Fruit fly (Drosophila melanogaster) whole organism, embryonic: ENCODE measurements around the gene CG42445.
A peak's percentile ranks its signal among the peaks of the same experiment; 100 is the strongest.

Source experiments
- Abd-B ChIP-seq: fragments of 200-800 bp; sonication (Bioruptor generic); optimal IDR thresholded peaks from 2 replicates; lab custom pipeline; 2018; ENCODE audit warnings: missing biosample characterization, mild to moderate bottlenecking, missing genetic modification characterization, moderate library complexity
- Blimp-1 ChIP-seq: fragments of 200-800 bp; sonication (Bioruptor generic); optimal IDR thresholded peaks from 3 replicates; lab custom pipeline; 2018; ENCODE audit warnings: missing biosample characterization, missing genetic modification characterization, mild to moderate bottlenecking, moderate library complexity, missing genetic modification reagents
- CG10959 ChIP-seq: fragments of 200-800 bp; sonication (Bioruptor generic); IDR thresholded peaks from 2 replicates; pipeline ENCODE4 v1.3.6; 2022; ENCODE audit warnings: missing biosample characterization, missing genetic modification characterization
- CG12155 ChIP-seq: fragments of 200-800 bp; sonication (Bioruptor generic); optimal IDR thresholded peaks from 3 replicates; lab custom pipeline; 2016; ENCODE audit warnings: missing biosample characterization, missing genetic modification characterization
- CG1233 ChIP-seq: fragments of 200-800 bp; sonication (Bioruptor generic); optimal IDR thresholded peaks from 4 replicates; lab custom pipeline; 2018; ENCODE audit warnings: missing biosample characterization, mild to moderate bottlenecking, missing genetic modification characterization
- CG16779 ChIP-seq: fragments of 200-800 bp; sonication (Bioruptor generic); IDR thresholded peaks from 2 replicates; pipeline ENCODE4 v1.3.6; 2022; ENCODE audit warnings: missing biosample characterization, missing genetic modification characterization
- CG2116 ChIP-seq: fragments of 200-800 bp; sonication (Bioruptor generic); optimal IDR thresholded peaks from 3 replicates; lab custom pipeline; 2018; ENCODE audit warnings: missing biosample characterization, mild to moderate bottlenecking, missing genetic modification characterization
- CG34376 ChIP-seq: fragments of 200-800 bp; sonication (Bioruptor generic); optimal IDR thresholded peaks from 2 replicates; lab custom pipeline; 2018; ENCODE audit warnings: missing biosample characterization, mild to moderate bottlenecking, missing genetic modification characterization
- CG6683 ChIP-seq: fragments of 200-800 bp; sonication (Bioruptor generic); optimal IDR thresholded peaks from 2 replicates; lab custom pipeline; 2017; ENCODE audit warnings: missing biosample characterization, mild to moderate bottlenecking, missing genetic modification characterization, missing genetic modification reagents
- CG8281 ChIP-seq: fragments of 200-800 bp; sonication (Bioruptor generic); optimal IDR thresholded peaks from 2 replicates; lab custom pipeline; 2018; ENCODE audit warnings: missing biosample characterization, mild to moderate bottlenecking, missing genetic modification characterization, moderate library complexity
- CG8388 ChIP-seq: fragments of 200-800 bp; sonication (Bioruptor generic); optimal IDR thresholded peaks from 2 replicates; lab custom pipeline; 2019; ENCODE audit warnings: missing biosample characterization, mild to moderate bottlenecking, missing genetic modification characterization, moderate library complexity
- CG9727 ChIP-seq: fragments of 200-800 bp; sonication (Bioruptor generic); optimal IDR thresholded peaks from 3 replicates; lab custom pipeline; 2017; ENCODE audit warnings: missing biosample characterization, mild to moderate bottlenecking, missing genetic modification characterization
- CG9817 ChIP-seq: fragments of 200-800 bp; sonication (Bioruptor generic); optimal IDR thresholded peaks from 2 replicates; lab custom pipeline; 2018; ENCODE audit warnings: missing biosample characterization, mild to moderate bottlenecking, missing genetic modification characterization, moderate library complexity
- Dek ChIP-seq: fragments of 200-800 bp; sonication (Bioruptor generic); optimal IDR thresholded peaks from 3 replicates; lab custom pipeline; 2019; ENCODE audit warnings: missing biosample characterization, mild to moderate bottlenecking, missing genetic modification characterization, moderate library complexity
- Dll ChIP-seq: fragments of 200-800 bp; sonication (Bioruptor generic); IDR thresholded peaks from 4 replicates; pipeline ENCODE4 v1.3.6; 2022; ENCODE audit warnings: missing biosample characterization, missing genetic modification characterization; ENCODE audit not compliant: partially characterized antibody
- Drgx ChIP-seq: fragments of 200-800 bp; sonication (Bioruptor generic); IDR thresholded peaks from 2 replicates; pipeline ENCODE4 v1.3.6; 2022; ENCODE audit warnings: missing biosample characterization, missing genetic modification characterization
- Fer2 ChIP-seq: fragments of 200-800 bp; sonication (Bioruptor generic); optimal IDR thresholded peaks from 2 replicates; lab custom pipeline; 2018; ENCODE audit warnings: missing biosample characterization, mild to moderate bottlenecking, missing genetic modification characterization, moderate library complexity
- Hey ChIP-seq: fragments of 200-800 bp; sonication (Bioruptor generic); optimal IDR thresholded peaks from 3 replicates; lab custom pipeline; 2018; ENCODE audit warnings: missing biosample characterization, mild to moderate bottlenecking, missing genetic modification characterization
- Lpt ChIP-seq: fragments of >200 bp; optimal IDR thresholded peaks from 2 replicates; lab custom pipeline; 2018; ENCODE audit warnings: missing biosample characterization, missing genetic modification characterization
- MTF-1 ChIP-seq: fragments of 200-800 bp; sonication (Bioruptor generic); optimal IDR thresholded peaks from 2 replicates; lab custom pipeline; 2018; ENCODE audit warnings: missing biosample characterization, mild to moderate bottlenecking, missing genetic modification characterization, borderline replicate concordance
- Myb ChIP-seq: fragments of 200-800 bp; sonication (Bioruptor generic); optimal IDR thresholded peaks from 2 replicates; lab custom pipeline; 2016; ENCODE audit warnings: missing biosample characterization, missing genetic modification characterization
- Opbp ChIP-seq: fragments of 200-800 bp; sonication (Bioruptor generic); IDR thresholded peaks from 3 replicates; pipeline ENCODE4 v1.3.6; 2022; ENCODE audit warnings: missing biosample characterization, missing genetic modification characterization; ENCODE audit not compliant: partially characterized antibody
- Rfx ChIP-seq: fragments of 200-800 bp; sonication (Bioruptor generic); IDR thresholded peaks from 2 replicates; pipeline ENCODE4 v1.3.6; 2022; ENCODE audit warnings: missing biosample characterization, missing genetic modification characterization
- Ssrp ChIP-seq: fragments of 200-800 bp; sonication (Bioruptor generic); optimal IDR thresholded peaks from 2 replicates; lab custom pipeline; 2018; ENCODE audit warnings: missing biosample characterization, mild to moderate bottlenecking, missing genetic modification characterization, moderate library complexity
- Taf1 ChIP-seq: fragments of 200-800 bp; sonication (Bioruptor generic); IDR thresholded peaks from 2 replicates; pipeline ENCODE4 v1.3.6; 2022; ENCODE audit warnings: missing biosample characterization, missing genetic modification characterization
- abd-A ChIP-seq: fragments of 200-800 bp; sonication (Bioruptor generic); optimal IDR thresholded peaks from 3 replicates; lab custom pipeline; 2019; ENCODE audit warnings: missing biosample characterization, mild to moderate bottlenecking, missing genetic modification characterization, moderate library complexity
- amos ChIP-seq: fragments of 200-800 bp; sonication (Bioruptor generic); IDR thresholded peaks from 2 replicates; pipeline ENCODE4 v1.3.6; 2022; ENCODE audit warnings: missing biosample characterization, missing genetic modification characterization; ENCODE audit not compliant: partially characterized antibody
- ato ChIP-seq: fragments of 200-800 bp; sonication (Bioruptor generic); IDR thresholded peaks from 2 replicates; pipeline ENCODE4 v1.3.6; 2022; ENCODE audit warnings: missing biosample characterization, missing genetic modification characterization; ENCODE audit not compliant: partially characterized antibody
- bsh ChIP-seq, 2 experiments: fragments of 200-800 bp; sonication (Bioruptor generic); optimal IDR thresholded peaks; 2 replicates each; lab custom pipeline; 2017 to 2018; ENCODE audit warnings: mild to moderate bottlenecking in 2 of 2, missing biosample characterization in 2 of 2, missing genetic modification characterization in 2 of 2, moderate library complexity in 1 of 2
- da ChIP-seq: fragments of 200-800 bp; sonication (Bioruptor generic); optimal IDR thresholded peaks from 2 replicates; lab custom pipeline; 2016; ENCODE audit warnings: missing biosample characterization, missing genetic modification characterization
- danr ChIP-seq: fragments of 200-800 bp; sonication (Bioruptor generic); IDR thresholded peaks from 2 replicates; pipeline ENCODE4 v1.3.6; 2022; ENCODE audit warnings: missing biosample characterization, missing genetic modification characterization
- dysf ChIP-seq: fragments of 200-800 bp; sonication (Bioruptor generic); IDR thresholded peaks from 3 replicates; pipeline ENCODE4 v1.3.6; 2022; ENCODE audit warnings: missing biosample characterization, missing genetic modification characterization
- fu2 ChIP-seq: fragments of 200-800 bp; sonication (Bioruptor generic); optimal IDR thresholded peaks from 2 replicates; lab custom pipeline; 2016; ENCODE audit warnings: missing biosample characterization, missing genetic modification characterization
- gsb ChIP-seq: fragments of 200-800 bp; sonication (Bioruptor generic); IDR thresholded peaks from 2 replicates; pipeline ENCODE4 v1.3.6; 2022; ENCODE audit warnings: missing biosample characterization, missing genetic modification characterization
- ind ChIP-seq: fragments of 200-800 bp; sonication (Bioruptor generic); optimal IDR thresholded peaks from 3 replicates; lab custom pipeline; 2016; ENCODE audit warnings: missing biosample characterization, missing genetic modification characterization
- jing ChIP-seq: fragments of 200-800 bp; sonication (Bioruptor generic); optimal IDR thresholded peaks from 2 replicates; lab custom pipeline; 2018; ENCODE audit warnings: missing biosample characterization, mild to moderate bottlenecking, missing genetic modification characterization
- kah ChIP-seq: fragments of 200-800 bp; sonication (Bioruptor generic); optimal IDR thresholded peaks from 2 replicates; lab custom pipeline; 2018; ENCODE audit warnings: missing biosample characterization, mild to moderate bottlenecking, missing genetic modification characterization
- lmd ChIP-seq: fragments of 200-800 bp; sonication (Bioruptor generic); IDR thresholded peaks from 2 replicates; pipeline ENCODE4 v1.3.6; 2022; ENCODE audit warnings: missing biosample characterization, missing genetic modification characterization
- lola ChIP-seq, 3 experiments: fragments of >200 bp in 2 of 3; fragments of 200-800 bp in 1 of 3; sonication (Bioruptor generic) in 1 of 3; optimal IDR thresholded peaks; 2 replicates each; lab custom pipeline; 2017 to 2019; ENCODE audit warnings: missing biosample characterization in 3 of 3, missing genetic modification characterization in 3 of 3, mild to moderate bottlenecking in 1 of 3, moderate library complexity in 1 of 3
- nmo ChIP-seq: fragments of 200-800 bp; sonication (Bioruptor generic); optimal IDR thresholded peaks from 2 replicates; lab custom pipeline; 2018; ENCODE audit warnings: missing biosample characterization, mild to moderate bottlenecking, missing genetic modification characterization, moderate library complexity
- oc ChIP-seq: fragments of 200-800 bp; sonication (Bioruptor generic); optimal IDR thresholded peaks from 2 replicates; lab custom pipeline; 2018; ENCODE audit warnings: missing biosample characterization, mild to moderate bottlenecking, missing genetic modification characterization, moderate library complexity
- pfk ChIP-seq: fragments of 200-800 bp; sonication (Bioruptor generic); optimal IDR thresholded peaks from 2 replicates; lab custom pipeline; 2018; ENCODE audit warnings: missing biosample characterization, mild to moderate bottlenecking, missing genetic modification characterization, moderate library complexity
- pum ChIP-seq: fragments of 200-800 bp; sonication (Bioruptor generic); optimal IDR thresholded peaks from 2 replicates; lab custom pipeline; 2016; ENCODE audit warnings: missing biosample characterization, missing genetic modification characterization
- seq ChIP-seq: fragments of 200-800 bp; sonication (Bioruptor generic); IDR thresholded peaks from 2 replicates; pipeline ENCODE4 v1.3.6; 2022; ENCODE audit warnings: missing biosample characterization, missing genetic modification characterization
- sisA ChIP-seq: fragments of 200-800 bp; sonication (Bioruptor generic); IDR thresholded peaks from 2 replicates; pipeline ENCODE4 v1.3.6; 2022; ENCODE audit warnings: missing biosample characterization, missing genetic modification characterization
- tin ChIP-seq: fragments of 200-800 bp; sonication (Bioruptor generic); optimal IDR thresholded peaks from 3 replicates; lab custom pipeline; 2016; ENCODE audit warnings: missing biosample characterization, missing genetic modification characterization
- toy ChIP-seq: fragments of 200-800 bp; sonication (Bioruptor generic); IDR thresholded peaks from 2 replicates; pipeline ENCODE4 v1.3.6; 2022; ENCODE audit warnings: missing biosample characterization, missing genetic modification characterization
- vnd ChIP-seq: fragments of 200-800 bp; sonication (Bioruptor generic); IDR thresholded peaks from 3 replicates; pipeline ENCODE4 v1.3.6; 2022; ENCODE audit warnings: missing biosample characterization, missing genetic modification characterization; ENCODE audit not compliant: partially characterized antibody
- zen2 ChIP-seq: fragments of 200-800 bp; sonication (Bioruptor generic); IDR thresholded peaks from 3 replicates; pipeline ENCODE4 v1.3.6; 2022; ENCODE audit warnings: missing biosample characterization, missing genetic modification characterization; ENCODE audit not compliant: partially characterized antibody
- zfh1 ChIP-seq: fragments of 200-800 bp; sonication (Bioruptor generic); IDR thresholded peaks from 3 replicates; pipeline ENCODE4 v1.3.6; 2022; ENCODE audit warnings: missing biosample characterization, missing genetic modification characterization
- zfh2 ChIP-seq: fragments of 200-800 bp; sonication (Bioruptor generic); optimal IDR thresholded peaks from 2 replicates; lab custom pipeline; 2016; ENCODE audit warnings: missing biosample characterization, missing genetic modification characterization

CG42445 gene

dm6 chr3L:8121590-8121989 is 37.1 kb downstream of the CG42445 start, which contains the start of gene ldbr (continued):
- TF ChIP-seq pfk (peak; percentile 25), MTF-1 (GFP tag; lab: Kevin White, UChicago) (no peak), CG8388 (GFP tag; lab: Kevin White, UChicago) (no peak), bsh (GFP tag; optimal IDR thresholded peaks at IDR 0.05; lab: Kevin White, UChicago) (no peak), Abd-B (GFP tag; lab: Kevin White, UChicago) (no peak), CG1233 (GFP tag; lab: Kevin White, UChicago) (no peak), Taf1 (GFP tag; lab: Robert Waterston, UW) (no peak), CG10959 (GFP tag; lab: Robert Waterston, UW) (no peak), oc (no peak), Ssrp (tag; lab: Kevin White, UChicago) (no peak), Dek (tag; lab: Kevin White, UChicago) (no peak), CG2116 (GFP tag; lab: Kevin White, UChicago) (peak; percentile 87), Lpt (GFP tag; lab: Kevin White, UChicago) (no peak), Hey (tag; lab: Kevin White, UChicago) (no peak), zfh2 (GFP tag; lab: Kevin White, UChicago) (no peak), CG34376 (GFP tag; lab: Kevin White, UChicago) (peak; percentile 34), da (GFP tag; lab: Kevin White, UChicago) (no peak), Fer2 (tag; lab: Kevin White, UChicago) (no peak), Drgx (no peak), CG9817 (no peak), amos (GFP tag; lab: Robert Waterston, UW) (peak; percentile 50; the same call in 1 of the 2 replicates), kah (GFP tag; lab: Kevin White, UChicago) (no peak), nmo (GFP tag; lab: Kevin White, UChicago) (no peak), dysf (no peak), CG16779 (GFP tag; lab: Robert Waterston, UW) (no peak), pum (GFP tag; lab: Kevin White, UChicago) (no peak), Opbp (GFP tag; lab: Robert Waterston, UW) (peak; percentile 45; the same call in 2 of the 3 replicates), tin (GFP tag; lab: Kevin White, UChicago) (no peak), fu2 (GFP tag; lab: Kevin White, UChicago) (no peak), gsb (GFP tag; lab: Robert Waterston, UW) (no peak), jing (GFP tag; lab: Kevin White, UChicago) (no peak), CG12155 (GFP tag; lab: Kevin White, UChicago) (no peak), sisA (GFP tag; lab: Robert Waterston, UW) (no peak), ato (GFP tag; lab: Robert Waterston, UW) (peak; percentile 56), Blimp-1 (GFP tag; lab: Kevin White, UChicago) (no peak), CG9727 (no peak), Rfx (GFP tag; lab: Robert Waterston, UW) (no peak), lola (GFP tag; optimal IDR thresholded peaks at IDR 0.05; lab: Kevin White, UChicago) (no peak), Myb (GFP tag; lab: Kevin White, UChicago) (no peak), lmd (GFP tag; lab: Robert Waterston, UW) (no peak), abd-A (tag; lab: Kevin White, UChicago) (no peak), zen2 (GFP tag; lab: Robert Waterston, UW) (peak; percentile 30; the same call in 1 of the 3 replicates), vnd (GFP tag; lab: Robert Waterston, UW) (no peak), toy (GFP tag; lab: Robert Waterston, UW) (no peak), CG6683 (GFP tag; lab: Kevin White, UChicago) (no peak), danr (GFP tag; lab: Robert Waterston, UW) (no peak), CG8281 (tag; lab: Kevin White, UChicago) (no peak), seq (GFP tag; lab: Robert Waterston, UW) (no peak), ind (GFP tag; lab: Kevin White, UChicago) (no peak), Dll (GFP tag; lab: Robert Waterston, UW) (peak; percentile 61; the same call in 3 of the 4 replicates), zfh1 (no peak)
